Worm (Caenorhabditis elegans) whole organism, L3 larva: ENCODE data around the gene R02F11.11.

Source experiments
- ceh-28 ChIP-seq: fragments of 150-350 bp; optimal IDR thresholded peaks from 2 replicates; lab custom pipeline; 2014; ENCODE audit warnings: missing biosample characterization, missing genetic modification reagents, missing genetic modification characterization
- fkh-2 ChIP-seq: fragments of 150-350 bp; optimal IDR thresholded peaks from 2 replicates; lab custom pipeline; 2014; ENCODE audit warnings: missing biosample characterization, missing genetic modification reagents, missing genetic modification characterization
- jun-1 ChIP-seq: fragments of 150-350 bp; optimal IDR thresholded peaks from 2 replicates; lab custom pipeline; 2014; ENCODE audit warnings: missing biosample characterization, missing genetic modification reagents, missing genetic modification characterization
- nhr-12 ChIP-seq: fragments of 150-350 bp; optimal IDR thresholded peaks from 2 replicates; lab custom pipeline; 2014; ENCODE audit warnings: missing biosample characterization, missing genetic modification characterization
- nhr-28 ChIP-seq: fragments of 150-350 bp; optimal IDR thresholded peaks from 2 replicates; lab custom pipeline; 2014; ENCODE audit warnings: missing biosample characterization, missing genetic modification characterization
- nhr-67 ChIP-seq: fragments of 150-350 bp; optimal IDR thresholded peaks from 2 replicates; lab custom pipeline; 2014; ENCODE audit warnings: missing biosample characterization, missing genetic modification characterization
- skn-1 ChIP-seq: fragments of 150-350 bp; optimal IDR thresholded peaks from 2 replicates; lab custom pipeline; 2014; ENCODE audit warnings: missing biosample characterization, missing genetic modification characterization
- unc-62 ChIP-seq: fragments of 150-350 bp; sonication (generic microtip); optimal IDR thresholded peaks from 4 replicates; lab custom pipeline; 2014; ENCODE audit warnings: missing biosample characterization, missing genetic modification reagents, missing genetic modification characterization
- ztf-11 ChIP-seq: fragments of 150-350 bp; optimal IDR thresholded peaks from 2 replicates; lab custom pipeline; 2014; ENCODE audit warnings: missing biosample characterization, missing genetic modification characterization

- TF ChIP-seq fkh-2 (no peak), ceh-28 (tag; lab: Kevin White, UChicago) (no peak), nhr-12 (tag; lab: Kevin White, UChicago) (no peak), nhr-67 (tag; lab: Kevin White, UChicago) (no peak), unc-62 (GFP tag; lab: Kevin White, UChicago) (no peak), nhr-28 (tag; lab: Kevin White, UChicago) (no peak), ztf-11 (tag; lab: Kevin White, UChicago) (no peak), jun-1 (tag; lab: Kevin White, UChicago) (no peak), skn-1 (tag; lab: Kevin White, UChicago) (no peak)
These were observed 22.2 kb downstream of the R02F11.11 start for ce11 chrV:4813825-4814224.
